Worm (Caenorhabditis elegans) whole organism, early embryonic: ENCODE measurements around the gene fat-2.

Experiments
- B0310.2 ChIP-seq: sonication (generic microtip); optimal IDR thresholded peaks from 2 replicates; lab custom pipeline; 2016; ENCODE audit warnings: mild to moderate bottlenecking, missing genetic modification characterization, missing compliant biosample characterization
- F13C5.2 ChIP-seq: sonication (generic microtip); optimal IDR thresholded peaks from 2 replicates; lab custom pipeline; 2017; ENCODE audit warnings: mild to moderate bottlenecking, missing genetic modification characterization, inconsistent platforms, missing compliant biosample characterization
- aly-1 ChIP-seq: sonication (generic microtip); optimal IDR thresholded peaks from 2 replicates; lab custom pipeline; 2016; ENCODE audit warnings: missing genetic modification characterization, missing compliant biosample characterization
- ama-1 ChIP-seq: fragments of 150-350 bp; optimal IDR thresholded peaks from 2 replicates; lab custom pipeline; 2014
- ets-7 ChIP-seq: sonication (generic microtip); optimal IDR thresholded peaks from 2 replicates; lab custom pipeline; 2016; ENCODE audit warnings: missing genotype, missing genetic modification characterization, missing compliant biosample characterization
- flt-1 ChIP-seq: fragments of 200-800 bp; sonication (Bioruptor generic); IDR thresholded peaks from 2 replicates; pipeline ENCODE4 v1.3.6; 2022; ENCODE audit warnings: missing genetic modification characterization, missing compliant biosample characterization
- hmbx-1 ChIP-seq: sonication (generic microtip); optimal IDR thresholded peaks from 2 replicates; lab custom pipeline; 2016; ENCODE audit warnings: mild to moderate bottlenecking, missing genetic modification characterization, missing compliant biosample characterization
- hmg-4 ChIP-seq: fragments of 200-800 bp; sonication (Bioruptor generic); optimal IDR thresholded peaks from 2 replicates; lab custom pipeline; 2018; ENCODE audit warnings: mild to moderate bottlenecking, missing genetic modification characterization, missing compliant biosample characterization
- hnd-1 ChIP-seq: sonication (generic microtip); optimal IDR thresholded peaks from 2 replicates; lab custom pipeline; 2016; ENCODE audit warnings: missing genetic modification characterization, missing compliant biosample characterization
- pes-1 ChIP-seq: fragments of 200-800 bp; sonication (Bioruptor generic); IDR thresholded peaks from 2 replicates; pipeline ENCODE4 v1.3.6; 2022; ENCODE audit warnings: missing genetic modification reagents, missing genetic modification characterization, missing compliant biosample characterization
- tbx-11 ChIP-seq: fragments of 200-800 bp; sonication (Bioruptor generic); IDR thresholded peaks from 2 replicates; pipeline ENCODE4 v1.3.6; 2022; ENCODE audit warnings: missing genetic modification characterization, missing compliant biosample characterization
- tbx-37 ChIP-seq: fragments of 200-800 bp; sonication (Bioruptor generic); conservative IDR thresholded peaks from 2 replicates; pipeline ENCODE4 v1.3.6; 2022; ENCODE audit warnings: missing genetic modification reagents, missing genetic modification characterization, missing compliant biosample characterization

- TF ChIP-seq tbx-37 (GFP tag; lab: Robert Waterston, UW) (no peak), pes-1 (no peak), flt-1 (no peak), F13C5.2 (tag; lab: Kevin White, UChicago) (no peak), B0310.2 (tag; lab: Kevin White, UChicago) (no peak), ama-1 (lab: Kevin White, UChicago) (no peak), ets-7 (no peak), hmbx-1 (tag; lab: Kevin White, UChicago) (no peak), tbx-11 (no peak), aly-1 (tag; lab: Kevin White, UChicago) (no peak), hmg-4 (GFP tag; lab: Kevin White, UChicago) (no peak), hnd-1 (tag; lab: Kevin White, UChicago) (no peak)
Measured at ce11 chrIV:13322429-13322828, 1.2 kb upstream of the fat-2 start.
